Worm (Caenorhabditis elegans) whole organism, young adult: ENCODE measurements around the gene fan-1.

ENCODE experiments used
- F33H1.4 ChIP-seq: fragments of 200-800 bp; sonication (Bioruptor generic); IDR thresholded peaks from 2 replicates; pipeline ENCODE4 v1.3.6; 2022; ENCODE audit warnings: missing genetic modification reagents, missing genetic modification characterization, missing compliant biosample characterization
- T07F8.4 ChIP-seq: sonication (generic microtip); optimal IDR thresholded peaks from 2 replicates; lab custom pipeline; 2016; ENCODE audit warnings: mild to moderate bottlenecking, missing genetic modification characterization, moderate library complexity, missing compliant biosample characterization
- Y53G8AR.9 ChIP-seq: fragments of 200-800 bp; sonication (Bioruptor generic); conservative IDR thresholded peaks from 2 replicates; pipeline ENCODE4 v1.3.6; 2022; ENCODE audit warnings: missing genetic modification reagents, missing genetic modification characterization, missing compliant biosample characterization
- ceh-27 ChIP-seq: fragments of 200-800 bp; sonication (Bioruptor generic); optimal IDR thresholded peaks from 2 replicates; lab custom pipeline; 2018; ENCODE audit warnings: mild to moderate bottlenecking, missing genetic modification characterization, moderate library complexity, missing compliant biosample characterization
- mcd-1 ChIP-seq: fragments of 200-800 bp; sonication (Bioruptor generic); IDR thresholded peaks from 2 replicates; pipeline ENCODE4 v1.3.6; 2022; ENCODE audit warnings: missing genetic modification reagents, missing genetic modification characterization, missing compliant biosample characterization
- nhr-179 ChIP-seq: sonication (generic microtip); optimal IDR thresholded peaks from 2 replicates; lab custom pipeline; 2016; ENCODE audit warnings: mild to moderate bottlenecking, missing genetic modification characterization, missing compliant biosample characterization
- snpc-3.4 ChIP-seq: sonication (generic microtip); optimal IDR thresholded peaks from 2 replicates; lab custom pipeline; 2017; ENCODE audit warnings: missing genetic modification characterization, mild to moderate bottlenecking, missing compliant biosample characterization, antibody characterized with exemption, moderate library complexity, missing genotype, missing genetic modification reagents
- unc-62 ChIP-seq: fragments of 150-350 bp; optimal IDR thresholded peaks from 2 replicates; lab custom pipeline; 2014; ENCODE audit warnings: missing biosample characterization, missing genetic modification reagents, missing genetic modification characterization

ce11 chrIV:6519593-6519992, 28.9 kb upstream of the fan-1 start, which contains the start of gene C01G5.9:
- TF ChIP-seq nhr-179 (tag; lab: Kevin White, UChicago), result no peak
- no peak for TF ChIP-seq F33H1.4 (GFP tag; lab: Robert Waterston, UW)
- TF ChIP-seq unc-62, result no peak
- TF ChIP-seq Y53G8AR.9 (GFP tag; lab: Robert Waterston, UW), result no peak
- TF ChIP-seq snpc-3.4 (tag; lab: Kevin White, UChicago), result no peak
- no peak for TF ChIP-seq mcd-1
- TF ChIP-seq ceh-27 (GFP tag; lab: Kevin White, UChicago), result no peak
- TF ChIP-seq T07F8.4 (tag; lab: Kevin White, UChicago), result no peak
